Worm (Caenorhabditis elegans) whole organism, L4 larva: ENCODE results near the gene D1053.3.

ENCODE experiments used
- F26F4.8 ChIP-seq: fragments of 200-800 bp; sonication (Bioruptor generic); conservative IDR thresholded peaks from 2 replicates; pipeline ENCODE4 v1.3.6; 2022; ENCODE audit warnings: missing genetic modification characterization, missing compliant biosample characterization
- F44E2.7 ChIP-seq: fragments of 200-800 bp; sonication (Bioruptor generic); IDR thresholded peaks from 2 replicates; pipeline ENCODE4 v2.1.2; 2022; ENCODE audit warnings: missing genetic modification characterization, missing compliant biosample characterization
- Y105C5A.15 ChIP-seq: fragments of 200-800 bp; sonication (Bioruptor generic); IDR thresholded peaks from 2 replicates; pipeline ENCODE4 v1.3.6; 2022; ENCODE audit warnings: missing genetic modification characterization, missing compliant biosample characterization
- ZK337.2 ChIP-seq: fragments of 200-800 bp; sonication (Bioruptor generic); IDR thresholded peaks from 2 replicates; pipeline ENCODE4 v1.3.6; 2022; ENCODE audit warnings: missing genetic modification reagents, missing genetic modification characterization, missing compliant biosample characterization
- aly-2 ChIP-seq: sonication (generic microtip); optimal IDR thresholded peaks from 2 replicates; lab custom pipeline; 2018; ENCODE audit warnings: missing biosample characterization, missing genetic modification characterization
- ceh-32 ChIP-seq: sonication (generic microtip); optimal IDR thresholded peaks from 2 replicates; lab custom pipeline; 2016; ENCODE audit warnings: mild to moderate bottlenecking, missing genetic modification characterization, missing compliant biosample characterization; ENCODE audit not compliant: poor library complexity
- cey-2 ChIP-seq: sonication (generic microtip); optimal IDR thresholded peaks from 3 replicates; lab custom pipeline; 2017; ENCODE audit warnings: missing genetic modification characterization, mild to moderate bottlenecking, missing compliant biosample characterization, antibody characterized with exemption, borderline replicate concordance; ENCODE audit not compliant: insufficient read depth
- daf-16 ChIP-seq, 3 experiments: sonication (generic microtip); optimal IDR thresholded peaks; 2 replicates each; lab custom pipeline; 2016 to 2017; ENCODE audit warnings: missing genetic modification characterization in 3 of 3, missing genetic modification reagents in 3 of 3, mild to moderate bottlenecking in 2 of 3, missing compliant biosample characterization in 2 of 3, missing biosample characterization in 1 of 3, moderate library complexity in 1 of 3
- daf-19 ChIP-seq: fragments of 200-800 bp; sonication (Bioruptor generic); conservative IDR thresholded peaks from 2 replicates; pipeline ENCODE4 v1.3.6; 2022; ENCODE audit warnings: missing genetic modification characterization, missing compliant biosample characterization
- dmd-9 ChIP-seq: fragments of 200-800 bp; sonication (Bioruptor generic); IDR thresholded peaks from 2 replicates; pipeline ENCODE4 v1.3.6; 2022; ENCODE audit warnings: missing genetic modification reagents, missing genetic modification characterization, missing compliant biosample characterization
- dve-1 ChIP-seq: sonication (generic microtip); optimal IDR thresholded peaks from 2 replicates; lab custom pipeline; 2017; ENCODE audit warnings: antibody characterized with exemption, mild to moderate bottlenecking, missing genetic modification characterization, missing compliant biosample characterization; ENCODE audit not compliant: insufficient read depth
- egl-43 ChIP-seq: fragments of 200-800 bp; sonication (Bioruptor generic); IDR thresholded peaks from 2 replicates; pipeline ENCODE4 v1.3.6; 2022; ENCODE audit warnings: missing genetic modification reagents, missing genetic modification characterization, missing compliant biosample characterization
- fos-1 ChIP-seq: fragments of 150-350 bp; optimal IDR thresholded peaks from 2 replicates; lab custom pipeline; 2014; ENCODE audit warnings: missing biosample characterization, missing genetic modification characterization
- hlh-11 ChIP-seq: fragments of 200-800 bp; sonication (Bioruptor generic); optimal IDR thresholded peaks from 2 replicates; lab custom pipeline; 2018; ENCODE audit warnings: mild to moderate bottlenecking, missing genetic modification characterization, missing compliant biosample characterization
- hlh-30 ChIP-seq: sonication (generic microtip); optimal IDR thresholded peaks from 2 replicates; lab custom pipeline; 2017; ENCODE audit warnings: antibody characterized with exemption, mild to moderate bottlenecking, missing genetic modification characterization, missing compliant biosample characterization; ENCODE audit not compliant: insufficient read depth
- jun-1 ChIP-seq: fragments of 150-350 bp; optimal IDR thresholded peaks from 2 replicates; lab custom pipeline; 2014; ENCODE audit warnings: missing biosample characterization, missing genetic modification reagents, missing genetic modification characterization
- lim-7 ChIP-seq: fragments of 200-800 bp; sonication (Bioruptor generic); IDR thresholded peaks from 2 replicates; pipeline ENCODE4 v1.3.6; 2022; ENCODE audit warnings: missing genetic modification characterization, missing compliant biosample characterization
- lin-13 ChIP-seq: fragments of 150-350 bp; optimal IDR thresholded peaks from 2 replicates; lab custom pipeline; 2014; ENCODE audit warnings: missing biosample characterization, missing genetic modification reagents, missing genetic modification characterization
- lin-15B ChIP-seq: fragments of 150-350 bp; sonication (generic microtip); optimal IDR thresholded peaks from 3 replicates; lab custom pipeline; 2014; ENCODE audit warnings: missing biosample characterization, missing genetic modification characterization
- lir-3 ChIP-seq: sonication (generic microtip); optimal IDR thresholded peaks from 2 replicates; lab custom pipeline; 2016; ENCODE audit warnings: mild to moderate bottlenecking, missing genetic modification characterization, missing compliant biosample characterization
- lsy-2 ChIP-seq, 2 experiments: fragments of 150-350 bp in 1 of 2; sonication (generic microtip) in 1 of 2; optimal IDR thresholded peaks; 2 replicates each; lab custom pipeline; 2014 to 2017; ENCODE audit warnings: missing biosample characterization in 2 of 2, missing genetic modification characterization in 2 of 2
- mdt-29 ChIP-seq: fragments of 200-800 bp; sonication (Bioruptor generic); IDR thresholded peaks from 2 replicates; pipeline ENCODE4 v1.3.6; 2022; ENCODE audit warnings: missing genetic modification reagents, missing genetic modification characterization, missing compliant biosample characterization
- mes-2 ChIP-seq: sonication (generic microtip); optimal IDR thresholded peaks from 2 replicates; lab custom pipeline; 2016; ENCODE audit warnings: missing genotype, mild to moderate bottlenecking, missing genetic modification characterization, missing compliant biosample characterization; ENCODE audit not compliant: poor library complexity, severe bottlenecking
- mxl-3 ChIP-seq: fragments of 200-800 bp; sonication (Bioruptor generic); optimal IDR thresholded peaks from 2 replicates; lab custom pipeline; 2018; ENCODE audit warnings: mild to moderate bottlenecking, missing genetic modification characterization, missing compliant biosample characterization
- nhr-10 ChIP-seq: fragments of 150-350 bp; optimal IDR thresholded peaks from 2 replicates; lab custom pipeline; 2014; ENCODE audit warnings: missing biosample characterization, missing genetic modification characterization
- nhr-102 ChIP-seq: sonication (generic microtip); optimal IDR thresholded peaks from 2 replicates; lab custom pipeline; 2016; ENCODE audit warnings: mild to moderate bottlenecking, missing genetic modification characterization, moderate library complexity, missing compliant biosample characterization
- nhr-111 ChIP-seq: fragments of 200-800 bp; sonication (Bioruptor generic); optimal IDR thresholded peaks from 2 replicates; lab custom pipeline; 2018; ENCODE audit warnings: mild to moderate bottlenecking, missing genetic modification characterization, missing compliant biosample characterization
- nhr-25 ChIP-seq: sonication (generic microtip); optimal IDR thresholded peaks from 2 replicates; lab custom pipeline; 2017; ENCODE audit warnings: missing genetic modification characterization, mild to moderate bottlenecking, missing compliant biosample characterization, antibody characterized with exemption, moderate library complexity, borderline replicate concordance; ENCODE audit not compliant: insufficient read depth
- nhr-28 ChIP-seq: fragments of 150-350 bp; optimal IDR thresholded peaks from 2 replicates; lab custom pipeline; 2014; ENCODE audit warnings: missing biosample characterization, missing genetic modification characterization
- nhr-6 ChIP-seq: fragments of 150-350 bp; optimal IDR thresholded peaks from 2 replicates; lab custom pipeline; 2014; ENCODE audit warnings: missing biosample characterization, missing genetic modification characterization
- php-3 ChIP-seq: fragments of 200-800 bp; sonication (Bioruptor generic); IDR thresholded peaks from 2 replicates; pipeline ENCODE4 v1.3.6; 2022; ENCODE audit warnings: missing genetic modification reagents, missing genetic modification characterization, missing compliant biosample characterization
- rbr-2 ChIP-seq: sonication (generic microtip); optimal IDR thresholded peaks from 2 replicates; lab custom pipeline; 2016; ENCODE audit warnings: missing genotype, missing genetic modification characterization, missing compliant biosample characterization
- tag-97 ChIP-seq: fragments of 200-800 bp; sonication (Bioruptor generic); IDR thresholded peaks from 2 replicates; pipeline ENCODE4 v1.3.6; 2022; ENCODE audit warnings: missing genetic modification characterization, missing compliant biosample characterization
- tra-1 ChIP-seq: fragments of 200-800 bp; sonication (Bioruptor generic); IDR thresholded peaks from 2 replicates; pipeline ENCODE4 v1.3.6; 2022; ENCODE audit warnings: missing genetic modification reagents, missing genetic modification characterization, missing compliant biosample characterization
- unc-130 ChIP-seq: sonication (generic microtip); optimal IDR thresholded peaks from 2 replicates; lab custom pipeline; 2016; ENCODE audit warnings: missing genetic modification reagents, missing genetic modification characterization, missing compliant biosample characterization
- unc-62 ChIP-seq, 3 experiments: fragments of 150-350 bp in 1 of 3; sonication (generic microtip); optimal IDR thresholded peaks in 2 of 3; peaks in 1 of 3; 1 replicate in 1 of 3; 2 replicates in 2 of 3; lab custom pipeline; 2014 to 2017; ENCODE audit warnings: missing biosample characterization in 3 of 3, missing genetic modification characterization in 3 of 3, missing genetic modification reagents in 3 of 3, missing genotype in 1 of 3
- zfp-2 ChIP-seq: sonication (generic microtip); optimal IDR thresholded peaks from 2 replicates; lab custom pipeline; 2016; ENCODE audit warnings: mild to moderate bottlenecking, missing genetic modification characterization, missing compliant biosample characterization

D1053.3 gene

ce11 chrX:11723781-11724201 lies 13.2 kb downstream of the D1053.3 start, which contains the start of gene D1053.4 (continued):
- TF ChIP-seq mdt-29 (no peak), nhr-6 (tag; lab: Kevin White, UChicago) (no peak), lin-13 (no peak), fos-1 (tag; lab: Kevin White, UChicago) (no peak), unc-62 (GFP tag; optimal IDR thresholded peaks at IDR 0.05 in 1 of 2; lab: Kevin White, UChicago) (peak in 1 of 2 experiments; percentile 21), unc-62 (tag; optimal IDR thresholded peaks at IDR 0.05; lab: Kevin White, UChicago) (no peak), jun-1 (tag; lab: Kevin White, UChicago) (no peak), F26F4.8 (GFP tag; lab: Robert Waterston, UW) (no peak), tag-97 (GFP tag; lab: Robert Waterston, UW) (no peak), lir-3 (no peak), aly-2 (tag; lab: Kevin White, UChicago) (no peak)

ce11 chrX:11720058-11720457 lies 16.9 kb downstream of the D1053.3 start:
- TF ChIP-seq nhr-28 (tag; lab: Kevin White, UChicago) (peak; percentile 11), dve-1 (tag; lab: Kevin White, UChicago) (peak; percentile 6), lsy-2 (tag; optimal IDR thresholded peaks at IDR 0.05; lab: Kevin White, UChicago) (no peak), lim-7 (GFP tag; lab: Robert Waterston, UW) (no peak), daf-16 (GFP tag; optimal IDR thresholded peaks at IDR 0.05; lab: Kevin White, UChicago) (no peak), daf-16 (tag; optimal IDR thresholded peaks at IDR 0.05; lab: Kevin White, UChicago) (peak; percentile 23), Y105C5A.15 (GFP tag; lab: Robert Waterston, UW) (no peak), hlh-30 (tag; lab: Kevin White, UChicago) (no peak), hlh-11 (tag; lab: Kevin White, UChicago) (peak; percentile 38), tra-1 (GFP tag; lab: Robert Waterston, UW) (0 out of 2 replicates have a peak, but pooled peaks have one; percentile 27), nhr-25 (tag; lab: Kevin White, UChicago) (peak; percentile 55), mxl-3 (GFP tag; lab: Kevin White, UChicago) (peak; percentile 65), ceh-32 (tag; lab: Kevin White, UChicago) (no peak), cey-2 (tag; lab: Kevin White, UChicago) (peak; percentile 39)

- no peak for TF ChIP-seq unc-130 (GFP tag; lab: Kevin White, UChicago)
- TF ChIP-seq nhr-111 (GFP tag; lab: Kevin White, UChicago), result no peak
- no peak for TF ChIP-seq ZK337.2
- no peak for TF ChIP-seq dmd-9 (GFP tag; lab: Robert Waterston, UW)
- no peak for TF ChIP-seq egl-43 (GFP tag; lab: Robert Waterston, UW)
- TF ChIP-seq nhr-10, result no peak
- no peak for TF ChIP-seq daf-19
- no peak for TF ChIP-seq daf-16 (GFP tag; optimal IDR thresholded peaks at IDR 0.05; lab: Kevin White, UChicago)
- TF ChIP-seq daf-16 (tag; optimal IDR thresholded peaks at IDR 0.05; lab: Kevin White, UChicago), result no peak
- TF ChIP-seq lin-15B (tag; lab: Kevin White, UChicago), result no peak
- TF ChIP-seq F44E2.7, result no peak
- TF ChIP-seq php-3, result no peak
- TF ChIP-seq lim-7 (GFP tag; lab: Robert Waterston, UW), result no peak
- TF ChIP-seq F26F4.8 (GFP tag; lab: Robert Waterston, UW), result no peak
- TF ChIP-seq nhr-102 (tag; lab: Kevin White, UChicago), result no peak
- TF ChIP-seq zfp-2, result no peak
- TF ChIP-seq jun-1 (tag; lab: Kevin White, UChicago), result no peak
- no peak for TF ChIP-seq rbr-2 (tag; lab: Kevin White, UChicago)
- no peak for TF ChIP-seq mes-2 (tag; lab: Kevin White, UChicago)
Observed at ce11 chrX:11718751-11719150, 18.2 kb downstream of the D1053.3 start.
